Worm (Caenorhabditis elegans) whole organism, midembryonic: ENCODE measurements around the gene math-23.

Experiments
- flt-1 ChIP-seq: fragments of 200-800 bp; sonication (Bioruptor generic); IDR thresholded peaks from 2 replicates; pipeline ENCODE4 v1.3.6; 2022; ENCODE audit warnings: missing genetic modification characterization, missing compliant biosample characterization
- ztf-23 ChIP-seq: fragments of 200-800 bp; sonication (Bioruptor generic); IDR thresholded peaks from 2 replicates; pipeline ENCODE4 v1.3.6; 2022; ENCODE audit warnings: missing genetic modification reagents, missing genetic modification characterization, missing compliant biosample characterization

ce11 chrII:1865683-1866431 is 36.2 kb upstream of the math-23 start, which contains the start of gene math-15:
- TF ChIP-seq ztf-23, result no peak
- no peak for TF ChIP-seq flt-1 (GFP tag; lab: Robert Waterston, UW)
